Worm (Caenorhabditis elegans): Measurements from ENCODE around the gene F53A9.3.
A peak's percentile ranks its signal among the peaks of the same experiment; 100 is the strongest.

F53A9.3 gene

DNA sequence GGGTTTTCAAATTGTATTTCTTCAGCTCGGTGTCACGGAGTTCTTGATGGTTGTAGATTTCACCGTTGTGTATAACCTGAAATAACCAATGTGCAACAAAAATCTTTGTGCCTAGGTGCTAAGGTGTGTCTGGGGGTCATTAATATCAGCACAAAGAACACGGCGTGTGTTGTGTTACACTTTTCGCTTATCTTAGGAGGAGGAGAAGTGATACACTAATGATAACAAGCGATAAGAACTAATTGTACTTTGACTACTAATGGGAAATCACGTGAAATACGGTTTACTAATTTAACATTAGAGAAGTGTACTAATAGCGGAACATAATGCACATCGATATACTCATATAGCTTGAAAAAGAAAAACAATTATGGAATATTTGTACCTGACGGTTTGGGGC lies 42.1 kb downstream of the F53A9.3 start:
- TF ChIP-seq T20F7.1 (GFP tag; optimal IDR thresholded peaks at IDR 0.05) (peak; percentile 31), dmd-6 (GFP tag; IDR thresholded peaks at IDR 0.05) (peak; percentile 90), nhr-77 (tag; optimal IDR thresholded peaks at IDR 0.05) (peak; percentile 28), mep-1 (tag; optimal IDR thresholded peaks at IDR 0.05) (peak; percentile 36), unc-62 (GFP tag; optimal IDR thresholded peaks at IDR 0.05 in 1 of 2) (peak in 1 of 2 experiments; percentile 76), unc-62 (tag; optimal IDR thresholded peaks at IDR 0.05) (no peak), hif-1 (tag; optimal IDR thresholded peaks at IDR 0.05) (no peak), lin-1 (GFP tag; IDR thresholded peaks at IDR 0.05) (no peak), php-3 (GFP tag; IDR thresholded peaks at IDR 0.05) (peak; percentile 64; the same call in 1 of the 2 replicates), nhr-48 (tag; optimal IDR thresholded peaks at IDR 0.05) (peak; percentile 55), F26F4.8 (GFP tag; conservative IDR thresholded peaks at IDR 0.05) (no peak), daf-16 (GFP tag; optimal IDR thresholded peaks at IDR 0.05) (no peak), daf-16 (tag; optimal IDR thresholded peaks at IDR 0.05) (peak; percentile 73), F37D6.2 (tag; optimal IDR thresholded peaks at IDR 0.05) (no peak), lim-7 (GFP tag; IDR thresholded peaks at IDR 0.05) (no peak), nhr-25 (tag; optimal IDR thresholded peaks at IDR 0.05; ENCODE audit: borderline replicate concordance, insufficient read depth) (no peak), pqm-1 (tag; optimal IDR thresholded peaks at IDR 0.05) (peak; percentile 87), nhr-102 (tag; optimal IDR thresholded peaks at IDR 0.05) (peak; percentile 37), mdl-1 (tag; optimal IDR thresholded peaks at IDR 0.05) (peak in 1 of 2 experiments; percentile 71), nhr-111 (GFP tag; optimal IDR thresholded peaks at IDR 0.05) (no peak), rbr-2 (tag; optimal IDR thresholded peaks at IDR 0.05) (no peak), hlh-11 (tag; optimal IDR thresholded peaks at IDR 0.05) (peak; percentile 80), mxl-3 (GFP tag; optimal IDR thresholded peaks at IDR 0.05) (peak; percentile 49), nhr-28 (tag; optimal IDR thresholded peaks at IDR 0.05) (peak; percentile 95), tra-1 (GFP tag; IDR thresholded peaks at IDR 0.05) (peak; percentile 58), nhr-10 (tag; optimal IDR thresholded peaks at IDR 0.05) (peak; percentile 49), lsy-2 (tag; optimal IDR thresholded peaks at IDR 0.05) (peak in 1 of 2 experiments; percentile 25), gei-8 (GFP tag; optimal IDR thresholded peaks at IDR 0.05) (peak; percentile 17), mes-2 (tag; optimal IDR thresholded peaks at IDR 0.05; ENCODE audit: poor library complexity, severe bottlenecking) (peak; percentile 22), mxl-2 (GFP tag; conservative IDR thresholded peaks at IDR 0.05) (0 out of 2 replicates have a peak, but pooled peaks have one; percentile 32), hlh-30 (tag; optimal IDR thresholded peaks at IDR 0.05; ENCODE audit: insufficient read depth) (peak; percentile 64), nhr-6 (tag; optimal IDR thresholded peaks at IDR 0.05) (peak; percentile 24), dve-1 (tag; optimal IDR thresholded peaks at IDR 0.05; ENCODE audit: insufficient read depth) (peak; percentile 77)

DNA sequence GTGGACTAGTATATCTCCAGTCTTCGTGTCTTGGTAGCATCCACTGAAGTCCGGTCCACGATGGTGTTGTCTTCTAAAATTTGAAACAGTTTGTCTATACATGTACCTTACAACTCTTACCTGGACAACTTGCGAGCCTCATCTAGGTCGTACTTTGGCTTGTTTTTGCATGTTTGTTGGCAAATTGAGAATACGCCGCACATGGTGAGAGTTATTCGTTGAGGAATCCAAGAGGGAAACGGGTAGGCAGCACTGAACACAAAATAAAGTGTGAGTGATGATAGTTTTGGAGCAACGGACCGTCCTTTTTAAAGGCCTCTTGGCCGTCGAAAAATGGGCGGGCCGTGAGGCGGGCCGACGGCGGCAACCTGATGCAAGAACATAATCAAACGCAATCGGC lies 42.5 kb downstream of the F53A9.3 start, which contains the start of gene asns-2:
asns-2 (minus strand) TSS at position 282 of the 400 bp plus-strand sequence.
- TF ChIP-seq hlh-11 (tag; optimal IDR thresholded peaks at IDR 0.05) (no peak), Y105C5A.15 (GFP tag; IDR thresholded peaks at IDR 0.05) (no peak), lin-29 (GFP tag; IDR thresholded peaks at IDR 0.05) (no peak), mes-2 (tag; optimal IDR thresholded peaks at IDR 0.05; ENCODE audit: poor library complexity, severe bottlenecking) (no peak), ama-1 (optimal IDR thresholded peaks at IDR 0.05) (peak; percentile 51), unc-130 (GFP tag; optimal IDR thresholded peaks at IDR 0.05) (no peak), T26A8.4 (GFP tag; IDR thresholded peaks at IDR 0.05) (no peak), php-3 (GFP tag; IDR thresholded peaks at IDR 0.05) (peak; percentile 31; the same call in 1 of the 2 replicates), aly-2 (tag; optimal IDR thresholded peaks at IDR 0.05) (no peak), cey-2 (tag; optimal IDR thresholded peaks at IDR 0.05; ENCODE audit: borderline replicate concordance, insufficient read depth) (no peak), ceh-28 (tag; optimal IDR thresholded peaks at IDR 0.05) (no peak), tag-97 (GFP tag; IDR thresholded peaks at IDR 0.05) (no peak), daf-12 (tag; optimal IDR thresholded peaks at IDR 0.05) (no peak), set-16 (GFP tag; IDR thresholded peaks at IDR 0.05) (peak; percentile 59)

All from whole organism, L4 larva.